Fruit fly (Drosophila melanogaster) whole organism, embryonic: ENCODE data around the gene NijC.

Experiments used
- Aef1 ChIP-seq: fragments of 200-800 bp; sonication (Bioruptor generic); IDR thresholded peaks from 3 replicates; pipeline ENCODE4 v1.3.6; 2022; ENCODE audit warnings: missing biosample characterization, missing genetic modification characterization
- Atf-2 ChIP-seq: fragments of 200-800 bp; sonication (Bioruptor generic); optimal IDR thresholded peaks from 2 replicates; lab custom pipeline; 2016; ENCODE audit warnings: missing biosample characterization, missing genetic modification characterization
- CG10321 ChIP-seq: fragments of 200-800 bp; sonication (Bioruptor generic); IDR thresholded peaks from 2 replicates; pipeline ENCODE4 v1.3.6; 2022; ENCODE audit warnings: missing biosample characterization, missing genetic modification characterization
- CG12219 ChIP-seq: fragments of 200-800 bp; sonication (Bioruptor generic); optimal IDR thresholded peaks from 3 replicates; lab custom pipeline; 2018; ENCODE audit warnings: missing biosample characterization, mild to moderate bottlenecking, missing genetic modification characterization
- CG13287 ChIP-seq: fragments of 200-800 bp; sonication (Bioruptor generic); IDR thresholded peaks from 2 replicates; pipeline ENCODE4 v1.3.6; 2022; ENCODE audit warnings: missing biosample characterization, missing genetic modification characterization; ENCODE audit not compliant: partially characterized antibody
- CG13424 ChIP-seq: fragments of 200-800 bp; sonication (Bioruptor generic); optimal IDR thresholded peaks from 2 replicates; lab custom pipeline; 2019; ENCODE audit warnings: missing biosample characterization, mild to moderate bottlenecking, missing genetic modification characterization, moderate library complexity
- CG13894 ChIP-seq: fragments of 200-800 bp; sonication (Bioruptor generic); optimal IDR thresholded peaks from 3 replicates; lab custom pipeline; 2018; ENCODE audit warnings: missing biosample characterization, mild to moderate bottlenecking, missing genetic modification characterization, moderate library complexity
- CG15601 ChIP-seq: fragments of 200-800 bp; sonication (Bioruptor generic); optimal IDR thresholded peaks from 3 replicates; lab custom pipeline; 2019; ENCODE audit warnings: missing biosample characterization, mild to moderate bottlenecking, missing genetic modification characterization, moderate library complexity
- CG1832 ChIP-seq: fragments of 200-800 bp; sonication (Bioruptor generic); optimal IDR thresholded peaks from 2 replicates; lab custom pipeline; 2017; ENCODE audit warnings: missing biosample characterization, mild to moderate bottlenecking, missing genetic modification characterization, inconsistent platforms
- CG3163 ChIP-seq: fragments of 200-800 bp; sonication (Bioruptor generic); optimal IDR thresholded peaks from 3 replicates; lab custom pipeline; 2016; ENCODE audit warnings: missing biosample characterization, missing genetic modification characterization
- CG3995 ChIP-seq: fragments of 200-800 bp; sonication (Bioruptor generic); optimal IDR thresholded peaks from 3 replicates; lab custom pipeline; 2016; ENCODE audit warnings: missing biosample characterization, missing genetic modification characterization
- CG4404 ChIP-seq: fragments of 200-800 bp; sonication (Bioruptor generic); IDR thresholded peaks from 2 replicates; pipeline ENCODE4 v1.3.6; 2022; ENCODE audit warnings: missing biosample characterization, missing genetic modification characterization
- CG4707 ChIP-seq: fragments of 200-800 bp; sonication (Bioruptor generic); optimal IDR thresholded peaks from 2 replicates; lab custom pipeline; 2018; ENCODE audit warnings: missing biosample characterization, mild to moderate bottlenecking, missing genetic modification characterization, moderate library complexity
- CG5245 ChIP-seq: fragments of 200-800 bp; sonication (Bioruptor generic); optimal IDR thresholded peaks from 3 replicates; lab custom pipeline; 2016; ENCODE audit warnings: missing biosample characterization, missing genetic modification characterization
- CG6272 ChIP-seq: fragments of 200-800 bp; sonication (Bioruptor generic); IDR thresholded peaks from 2 replicates; pipeline ENCODE4 v1.3.6; 2022; ENCODE audit warnings: missing biosample characterization, missing genetic modification characterization
- CG6765 ChIP-seq: fragments of 200-800 bp; sonication (Bioruptor generic); optimal IDR thresholded peaks from 3 replicates; lab custom pipeline; 2017; ENCODE audit warnings: missing biosample characterization, mild to moderate bottlenecking, missing genetic modification characterization
- CG6854 ChIP-seq: fragments of 200-800 bp; sonication (Bioruptor generic); optimal IDR thresholded peaks from 3 replicates; lab custom pipeline; 2017; ENCODE audit warnings: missing biosample characterization, mild to moderate bottlenecking, missing genetic modification characterization
- CG8388 ChIP-seq: fragments of 200-800 bp; sonication (Bioruptor generic); optimal IDR thresholded peaks from 2 replicates; lab custom pipeline; 2019; ENCODE audit warnings: missing biosample characterization, mild to moderate bottlenecking, missing genetic modification characterization, moderate library complexity
- CG8924 ChIP-seq: fragments of 200-800 bp; optimal IDR thresholded peaks from 3 replicates; lab custom pipeline; 2019; ENCODE audit warnings: missing biosample characterization, mild to moderate bottlenecking, missing genetic modification characterization, moderate library complexity
- CG9876 ChIP-seq: fragments of 200-800 bp; sonication (Bioruptor generic); optimal IDR thresholded peaks from 2 replicates; lab custom pipeline; 2016; ENCODE audit warnings: missing biosample characterization, missing genetic modification characterization
- D ChIP-seq, 2 experiments: fragments of 200-800 bp in 1 of 2; fragments of >200 bp in 1 of 2; sonication (Bioruptor generic) in 1 of 2; optimal IDR thresholded peaks; 2 replicates in 1 of 2; 3 replicates in 1 of 2; lab custom pipeline; 2017; ENCODE audit warnings: mild to moderate bottlenecking in 1 of 2, missing biosample characterization in 1 of 2, missing genetic modification characterization in 1 of 2, missing genetic modification reagents in 1 of 2
- D19B ChIP-seq: fragments of 200-800 bp; sonication (Bioruptor generic); optimal IDR thresholded peaks from 2 replicates; lab custom pipeline; 2017; ENCODE audit warnings: missing biosample characterization, mild to moderate bottlenecking, missing genetic modification characterization
- Dip3 ChIP-seq: fragments of 200-800 bp; sonication (Bioruptor generic); optimal IDR thresholded peaks from 3 replicates; lab custom pipeline; 2016; ENCODE audit warnings: missing biosample characterization, missing genetic modification characterization
- Doc3 ChIP-seq: fragments of 200-800 bp; sonication (Bioruptor generic); IDR thresholded peaks from 3 replicates; pipeline ENCODE4 v1.3.6; 2022; ENCODE audit warnings: missing biosample characterization, missing genetic modification characterization; ENCODE audit not compliant: partially characterized antibody
- Ets97D ChIP-seq: fragments of 200-800 bp; sonication (Bioruptor generic); optimal IDR thresholded peaks from 3 replicates; lab custom pipeline; 2016; ENCODE audit warnings: missing biosample characterization, missing genetic modification characterization
- HLH54F ChIP-seq: fragments of 200-800 bp; sonication (Bioruptor generic); optimal IDR thresholded peaks from 3 replicates; lab custom pipeline; 2016; ENCODE audit warnings: missing biosample characterization, missing genetic modification characterization
- Scr ChIP-seq: fragments of 200-800 bp; sonication (Bioruptor generic); IDR thresholded peaks from 2 replicates; pipeline ENCODE4 v1.3.6; 2022; ENCODE audit warnings: missing biosample characterization, missing genetic modification characterization; ENCODE audit not compliant: partially characterized antibody
- Six4 ChIP-seq: fragments of 200-800 bp; sonication (Bioruptor generic); optimal IDR thresholded peaks from 2 replicates; lab custom pipeline; 2016; ENCODE audit warnings: missing biosample characterization, missing genetic modification characterization
- ap ChIP-seq: fragments of 200-800 bp; sonication (Bioruptor generic); IDR thresholded peaks from 2 replicates; pipeline ENCODE4 v1.3.6; 2022; ENCODE audit warnings: missing biosample characterization, missing genetic modification characterization
- bsh ChIP-seq, 2 experiments: fragments of 200-800 bp; sonication (Bioruptor generic); optimal IDR thresholded peaks; 2 replicates each; lab custom pipeline; 2017 to 2018; ENCODE audit warnings: mild to moderate bottlenecking in 2 of 2, missing biosample characterization in 2 of 2, missing genetic modification characterization in 2 of 2, moderate library complexity in 1 of 2
- corto ChIP-seq: fragments of 200-800 bp; sonication (Bioruptor generic); optimal IDR thresholded peaks from 2 replicates; lab custom pipeline; 2016; ENCODE audit warnings: missing biosample characterization, mild to moderate bottlenecking, missing genetic modification characterization, moderate library complexity
- dati ChIP-seq: fragments of 200-800 bp; sonication (Bioruptor generic); IDR thresholded peaks from 2 replicates; pipeline ENCODE4 v1.3.6; 2022; ENCODE audit warnings: missing biosample characterization, missing genetic modification characterization
- gcm2 ChIP-seq: fragments of 200-800 bp; sonication (Bioruptor generic); optimal IDR thresholded peaks from 2 replicates; lab custom pipeline; 2016; ENCODE audit warnings: missing biosample characterization, missing genetic modification characterization
- gsb ChIP-seq: fragments of 200-800 bp; sonication (Bioruptor generic); IDR thresholded peaks from 2 replicates; pipeline ENCODE4 v1.3.6; 2022; ENCODE audit warnings: missing biosample characterization, missing genetic modification characterization
- lmd ChIP-seq: fragments of 200-800 bp; sonication (Bioruptor generic); IDR thresholded peaks from 2 replicates; pipeline ENCODE4 v1.3.6; 2022; ENCODE audit warnings: missing biosample characterization, missing genetic modification characterization
- org-1 ChIP-seq: fragments of 200-800 bp; sonication (Bioruptor generic); optimal IDR thresholded peaks from 2 replicates; lab custom pipeline; 2017; ENCODE audit warnings: missing biosample characterization, missing genetic modification characterization
- pan ChIP-seq, 4 experiments: fragments of >200 bp in 3 of 4; fragments of 200-800 bp in 1 of 4; sonication (Bioruptor generic) in 1 of 4; optimal IDR thresholded peaks in 3 of 4; IDR thresholded peaks in 1 of 4; 2 replicates each; pipeline versions ENCODE4 v1.3.6 to Lab custom; 2017 to 2022; ENCODE audit warnings: missing biosample characterization in 2 of 4, missing genetic modification characterization in 2 of 4, mixed read lengths in 1 of 4
- pb ChIP-seq: fragments of 200-800 bp; sonication (Bioruptor generic); optimal IDR thresholded peaks from 3 replicates; lab custom pipeline; 2016; ENCODE audit warnings: missing biosample characterization, missing genetic modification characterization
- pho ChIP-seq: fragments of 200-800 bp; sonication (Bioruptor generic); optimal IDR thresholded peaks from 2 replicates; lab custom pipeline; 2016; ENCODE audit warnings: missing biosample characterization, missing genetic modification characterization
- pita ChIP-seq: fragments of 200-800 bp; sonication (Bioruptor generic); optimal IDR thresholded peaks from 2 replicates; lab custom pipeline; 2017; ENCODE audit warnings: missing biosample characterization, mild to moderate bottlenecking, missing genetic modification characterization
- pros ChIP-seq: fragments of 200-800 bp; sonication (Bioruptor generic); optimal IDR thresholded peaks from 3 replicates; lab custom pipeline; 2019; ENCODE audit warnings: missing biosample characterization, mild to moderate bottlenecking, missing genetic modification characterization, moderate library complexity
- repo ChIP-seq: fragments of 200-800 bp; sonication (Bioruptor generic); optimal IDR thresholded peaks from 2 replicates; lab custom pipeline; 2016; ENCODE audit warnings: missing biosample characterization, missing genetic modification characterization
- ro ChIP-seq: fragments of 200-800 bp; sonication (Bioruptor generic); IDR thresholded peaks from 2 replicates; pipeline ENCODE4 v1.3.6; 2022; ENCODE audit warnings: missing biosample characterization, missing genetic modification characterization
- salm ChIP-seq: fragments of 200-800 bp; sonication (Bioruptor generic); optimal IDR thresholded peaks from 2 replicates; lab custom pipeline; 2018; ENCODE audit warnings: missing biosample characterization, mild to moderate bottlenecking, missing genetic modification characterization
- sd ChIP-seq: fragments of 200-800 bp; sonication (Bioruptor generic); optimal IDR thresholded peaks from 3 replicates; lab custom pipeline; 2018; ENCODE audit warnings: missing biosample characterization, mild to moderate bottlenecking, missing genetic modification characterization, moderate library complexity
- tap ChIP-seq: fragments of 200-800 bp; optimal IDR thresholded peaks from 3 replicates; lab custom pipeline; 2019; ENCODE audit warnings: missing biosample characterization, mild to moderate bottlenecking, missing genetic modification characterization, moderate library complexity
- unc-4 ChIP-seq: fragments of 200-800 bp; sonication (Bioruptor generic); IDR thresholded peaks from 2 replicates; pipeline ENCODE4 v1.3.6; 2022; ENCODE audit warnings: missing biosample characterization, missing genetic modification characterization; ENCODE audit not compliant: partially characterized antibody

The NijC gene

dm6 chr3R:12717588-12718535 lies 22.9 kb downstream of the NijC start (continued):
- TF ChIP-seq CG13894 (tag; lab: Kevin White, UChicago) = peak; percentile 40
- no peak for TF ChIP-seq CG10321 (GFP tag; lab: Robert Waterston, UW)
- TF ChIP-seq corto (GFP tag; lab: Kevin White, UChicago) = peak; percentile 10
- no peak for TF ChIP-seq pros (GFP tag; lab: Kevin White, UChicago)
- TF ChIP-seq dati (GFP tag; lab: Robert Waterston, UW) = 0 out of 2 replicates have a peak, but pooled peaks have one; percentile 29
- TF ChIP-seq Six4 (GFP tag; lab: Kevin White, UChicago) = peak; percentile 25
- peak; percentile 49; the same call in 2 of the 3 replicates for TF ChIP-seq Aef1 (GFP tag; lab: Robert Waterston, UW)
- TF ChIP-seq bsh (GFP tag; optimal IDR thresholded peaks at IDR 0.05; lab: Kevin White, UChicago) = peak in 1 of 2 experiments; percentile 45
- TF ChIP-seq CG13287 (GFP tag; lab: Robert Waterston, UW) = no peak
- peak; percentile 32 for TF ChIP-seq pb (GFP tag; lab: Kevin White, UChicago)
- peak; percentile 38 for TF ChIP-seq HLH54F (GFP tag; lab: Kevin White, UChicago)
- 0 out of 2 replicates have a peak, but pooled peaks have one; percentile 23 for TF ChIP-seq ap (GFP tag; lab: Robert Waterston, UW)
- peak; percentile 33 for TF ChIP-seq CG8388 (GFP tag; lab: Kevin White, UChicago)
- TF ChIP-seq Scr (GFP tag; lab: Robert Waterston, UW) = no peak
- no peak for TF ChIP-seq CG4707 (GFP tag; lab: Kevin White, UChicago)
- peak; percentile 9 for TF ChIP-seq org-1 (GFP tag; lab: Kevin White, UChicago)
- TF ChIP-seq CG12219 = no peak
- TF ChIP-seq salm = no peak
- no peak for TF ChIP-seq gsb
- no peak for TF ChIP-seq CG15601
- no peak for TF ChIP-seq repo (GFP tag; lab: Kevin White, UChicago)
- peak; percentile 51 for TF ChIP-seq Atf-2 (GFP tag; lab: Kevin White, UChicago)
- TF ChIP-seq gcm2 = no peak
- no peak for TF ChIP-seq CG4404 (GFP tag; lab: Robert Waterston, UW)
- TF ChIP-seq ro = 0 out of 2 replicates have a peak, but pooled peaks have one; percentile 12
- TF ChIP-seq tap = no peak
- no peak for TF ChIP-seq CG1832 (GFP tag; lab: Kevin White, UChicago)
- TF ChIP-seq CG3163 (GFP tag; lab: Kevin White, UChicago) = peak; percentile 27
- TF ChIP-seq CG6765 (GFP tag; lab: Kevin White, UChicago) = peak; percentile 10
- no peak for TF ChIP-seq unc-4 (GFP tag; lab: Robert Waterston, UW)
- TF ChIP-seq Dip3 = peak; percentile 43
- TF ChIP-seq pita = no peak
- TF ChIP-seq CG3995 (GFP tag; lab: Kevin White, UChicago) = no peak
- TF ChIP-seq Doc3 (GFP tag; lab: Robert Waterston, UW) = no peak
- TF ChIP-seq pan (optimal IDR thresholded peaks at IDR 0.05; lab: Kevin White, UChicago) = no peak
- peak in 1 of 2 experiments; percentile 59 for TF ChIP-seq pan (GFP tag; optimal IDR thresholded peaks at IDR 0.05 in 1 of 2, IDR thresholded peaks at IDR 0.05 in 1 of 2)
- TF ChIP-seq lmd (GFP tag; lab: Robert Waterston, UW) = peak; percentile 50
- peak; percentile 51 for TF ChIP-seq pho (GFP tag; lab: Kevin White, UChicago)
- TF ChIP-seq CG13424 (tag; lab: Kevin White, UChicago) = peak; percentile 59
- TF ChIP-seq sd (tag; lab: Kevin White, UChicago) = peak; percentile 47
- peak; percentile 19 for TF ChIP-seq CG5245
- peak; percentile 42 for TF ChIP-seq CG6272 (GFP tag; lab: Robert Waterston, UW)
- TF ChIP-seq Ets97D = no peak
- TF ChIP-seq CG8924 = no peak
- TF ChIP-seq CG6854 (GFP tag; lab: Kevin White, UChicago) = no peak
- no peak for TF ChIP-seq D (optimal IDR thresholded peaks at IDR 0.05; lab: Kevin White, UChicago)
- TF ChIP-seq D (GFP tag; optimal IDR thresholded peaks at IDR 0.05; lab: Kevin White, UChicago) = no peak
- no peak for TF ChIP-seq CG9876 (GFP tag; lab: Kevin White, UChicago)
- peak; percentile 37 for TF ChIP-seq D19B (GFP tag; lab: Kevin White, UChicago)
